Fruit fly (Drosophila melanogaster) whole organism, embryonic: Measurements from ENCODE around the gene Ns4.

ENCODE experiments used
- Aef1 ChIP-seq: fragments of 200-800 bp; sonication (Bioruptor generic); IDR thresholded peaks from 3 replicates; pipeline ENCODE4 v1.3.6; 2022; ENCODE audit warnings: missing biosample characterization, missing genetic modification characterization
- Atf6 ChIP-seq: fragments of 200-800 bp; sonication (Bioruptor generic); IDR thresholded peaks from 2 replicates; pipeline ENCODE4 v1.3.6; 2022; ENCODE audit warnings: missing biosample characterization, missing genetic modification characterization
- B-H2 ChIP-seq: fragments of 200-800 bp; sonication (Bioruptor generic); optimal IDR thresholded peaks from 2 replicates; lab custom pipeline; 2018; ENCODE audit warnings: missing biosample characterization, mild to moderate bottlenecking, missing genetic modification characterization
- CG11723 ChIP-seq: fragments of 200-800 bp; sonication (Bioruptor generic); optimal IDR thresholded peaks from 2 replicates; lab custom pipeline; 2017; ENCODE audit warnings: missing biosample characterization, mild to moderate bottlenecking, missing genetic modification characterization
- CG12104 ChIP-seq: fragments of 200-800 bp; sonication (Bioruptor generic); optimal IDR thresholded peaks from 3 replicates; lab custom pipeline; 2016; ENCODE audit warnings: missing biosample characterization, missing genetic modification characterization
- CG12769 ChIP-seq: fragments of 200-800 bp; sonication (Bioruptor generic); optimal IDR thresholded peaks from 2 replicates; lab custom pipeline; 2019; ENCODE audit warnings: missing biosample characterization, mild to moderate bottlenecking, missing genetic modification characterization, moderate library complexity
- CG13296 ChIP-seq: fragments of 200-800 bp; sonication (Bioruptor generic); optimal IDR thresholded peaks from 3 replicates; lab custom pipeline; 2018; ENCODE audit warnings: missing biosample characterization, mild to moderate bottlenecking, missing genetic modification characterization
- CG13624 ChIP-seq: fragments of 200-800 bp; sonication (Bioruptor generic); optimal IDR thresholded peaks from 2 replicates; lab custom pipeline; 2016; ENCODE audit warnings: missing biosample characterization, missing genetic modification characterization
- CG15269 ChIP-seq: fragments of 200-800 bp; sonication (Bioruptor generic); optimal IDR thresholded peaks from 2 replicates; lab custom pipeline; 2018; ENCODE audit warnings: missing biosample characterization, mild to moderate bottlenecking, missing genetic modification characterization, moderate library complexity
- CG18476 ChIP-seq: fragments of 200-800 bp; sonication (Bioruptor generic); optimal IDR thresholded peaks from 2 replicates; lab custom pipeline; 2016; ENCODE audit warnings: missing biosample characterization, mild to moderate bottlenecking, missing genetic modification characterization
- CG18599 ChIP-seq: fragments of 200-800 bp; sonication (Bioruptor generic); optimal IDR thresholded peaks from 3 replicates; lab custom pipeline; 2017; ENCODE audit warnings: missing biosample characterization, missing genetic modification characterization, mild to moderate bottlenecking, moderate library complexity, missing genetic modification reagents
- CG2116 ChIP-seq: fragments of 200-800 bp; sonication (Bioruptor generic); optimal IDR thresholded peaks from 3 replicates; lab custom pipeline; 2018; ENCODE audit warnings: missing biosample characterization, mild to moderate bottlenecking, missing genetic modification characterization
- CG31365 ChIP-seq: fragments of 200-800 bp; sonication (Bioruptor generic); optimal IDR thresholded peaks from 2 replicates; lab custom pipeline; 2018; ENCODE audit warnings: missing biosample characterization, mild to moderate bottlenecking, missing genetic modification characterization
- CG32767 ChIP-seq: fragments of 200-800 bp; sonication (Bioruptor generic); IDR thresholded peaks from 2 replicates; pipeline ENCODE4 v1.3.6; 2022; ENCODE audit warnings: missing biosample characterization, missing genetic modification characterization
- CG8290 ChIP-seq, 3 experiments: fragments of 200-800 bp; sonication (Bioruptor generic); optimal IDR thresholded peaks; 2 replicates each; lab custom pipeline; 2016 to 2019; ENCODE audit warnings: missing biosample characterization in 3 of 3, missing genetic modification characterization in 3 of 3, mild to moderate bottlenecking in 2 of 3, moderate library complexity in 1 of 3
- CG8924 ChIP-seq: fragments of 200-800 bp; optimal IDR thresholded peaks from 3 replicates; lab custom pipeline; 2019; ENCODE audit warnings: missing biosample characterization, mild to moderate bottlenecking, missing genetic modification characterization, moderate library complexity
- Dref ChIP-seq: fragments of 200-800 bp; sonication (Bioruptor generic); IDR thresholded peaks from 2 replicates; pipeline ENCODE4 v1.3.6; 2022; ENCODE audit warnings: missing biosample characterization, missing genetic modification characterization
- E2f1 ChIP-seq: fragments of 200-800 bp; sonication (Bioruptor generic); IDR thresholded peaks from 2 replicates; pipeline ENCODE4 v1.3.6; 2022; ENCODE audit warnings: missing biosample characterization, missing genetic modification characterization
- Fer1 ChIP-seq: fragments of 200-800 bp; sonication (Bioruptor generic); optimal IDR thresholded peaks from 2 replicates; lab custom pipeline; 2017; ENCODE audit warnings: missing biosample characterization, mild to moderate bottlenecking, missing genetic modification characterization
- Hmr ChIP-seq: fragments of 200-800 bp; sonication (Bioruptor generic); optimal IDR thresholded peaks from 3 replicates; lab custom pipeline; 2017; ENCODE audit warnings: mild to moderate bottlenecking, missing biosample characterization, missing genetic modification reagents, missing genetic modification characterization
- Lhr ChIP-seq: fragments of 200-800 bp; sonication (Bioruptor generic); optimal IDR thresholded peaks from 3 replicates; lab custom pipeline; 2017; ENCODE audit warnings: mild to moderate bottlenecking, missing biosample characterization, missing genetic modification reagents, missing genetic modification characterization
- Mrtf ChIP-seq: fragments of 200-800 bp; sonication (Bioruptor generic); IDR thresholded peaks from 3 replicates; pipeline ENCODE4 v1.3.6; 2022; ENCODE audit warnings: missing biosample characterization, missing genetic modification characterization
- Pdp1 ChIP-seq, 2 experiments: fragments of 200-800 bp; sonication (Bioruptor generic); optimal IDR thresholded peaks; 3 replicates each; lab custom pipeline; 2016; ENCODE audit warnings: missing biosample characterization in 2 of 2, missing genetic modification characterization in 2 of 2, mild to moderate bottlenecking in 1 of 2, moderate library complexity in 1 of 2
- Rx ChIP-seq: fragments of 200-800 bp; sonication (Bioruptor generic); IDR thresholded peaks from 2 replicates; pipeline ENCODE4 v1.3.6; 2022; ENCODE audit warnings: missing biosample characterization, missing genetic modification characterization
- Sry-β ChIP-seq: fragments of 200-800 bp; sonication (Bioruptor generic); optimal IDR thresholded peaks from 2 replicates; lab custom pipeline; 2018; ENCODE audit warnings: missing biosample characterization, mild to moderate bottlenecking, missing genetic modification characterization, moderate library complexity
- al ChIP-seq: fragments of 200-800 bp; sonication (Bioruptor generic); IDR thresholded peaks from 2 replicates; pipeline ENCODE4 v1.3.6; 2022; ENCODE audit warnings: missing biosample characterization, missing genetic modification characterization
- bbx ChIP-seq: fragments of 200-800 bp; sonication (Bioruptor generic); IDR thresholded peaks from 2 replicates; pipeline ENCODE4 v1.3.6; 2022; ENCODE audit warnings: missing biosample characterization, missing genetic modification characterization; ENCODE audit not compliant: partially characterized antibody
- caup ChIP-seq: fragments of 200-800 bp; sonication (Bioruptor generic); optimal IDR thresholded peaks from 3 replicates; lab custom pipeline; 2017; ENCODE audit warnings: missing biosample characterization, mild to moderate bottlenecking, missing genetic modification characterization, moderate library complexity; ENCODE audit not compliant: severe bottlenecking
- chinmo ChIP-seq: fragments of 200-800 bp; sonication (Bioruptor generic); IDR thresholded peaks from 4 replicates; pipeline ENCODE4 v1.3.6; 2022; ENCODE audit warnings: missing biosample characterization, missing genetic modification characterization; ENCODE audit not compliant: partially characterized antibody
- chm ChIP-seq: fragments of 200-800 bp; sonication (Bioruptor generic); IDR thresholded peaks from 2 replicates; pipeline ENCODE4 v1.3.6; 2022; ENCODE audit warnings: missing biosample characterization, missing genetic modification characterization
- en ChIP-seq: fragments of 200-800 bp; sonication (Bioruptor generic); optimal IDR thresholded peaks from 2 replicates; lab custom pipeline; 2016; ENCODE audit warnings: missing biosample characterization, missing genetic modification characterization
- eve ChIP-seq, 2 experiments: fragments of >200 bp; optimal IDR thresholded peaks; 2 replicates each; lab custom pipeline; 2017; ENCODE audit warnings: missing biosample characterization in 2 of 2, missing genetic modification characterization in 2 of 2
- gem ChIP-seq: fragments of 200-800 bp; sonication (Bioruptor generic); optimal IDR thresholded peaks from 2 replicates; lab custom pipeline; 2019; ENCODE audit warnings: missing biosample characterization, mild to moderate bottlenecking, missing genetic modification characterization, moderate library complexity
- her ChIP-seq: fragments of 200-800 bp; sonication (Bioruptor generic); optimal IDR thresholded peaks from 2 replicates; lab custom pipeline; 2016; ENCODE audit warnings: missing biosample characterization, missing genetic modification characterization
- ken ChIP-seq: fragments of 200-800 bp; sonication (Bioruptor generic); IDR thresholded peaks from 3 replicates; pipeline ENCODE4 v1.3.6; 2022; ENCODE audit warnings: missing biosample characterization, missing genetic modification characterization
- lola ChIP-seq, 3 experiments: fragments of >200 bp in 2 of 3; fragments of 200-800 bp in 1 of 3; sonication (Bioruptor generic) in 1 of 3; optimal IDR thresholded peaks; 2 replicates each; lab custom pipeline; 2017 to 2019; ENCODE audit warnings: missing biosample characterization in 3 of 3, missing genetic modification characterization in 3 of 3, mild to moderate bottlenecking in 1 of 3, moderate library complexity in 1 of 3
- mirr ChIP-seq: fragments of 200-800 bp; sonication (Bioruptor generic); optimal IDR thresholded peaks from 3 replicates; lab custom pipeline; 2018; ENCODE audit warnings: missing biosample characterization, mild to moderate bottlenecking, missing genetic modification characterization
- nom ChIP-seq: fragments of 200-800 bp; sonication (Bioruptor generic); optimal IDR thresholded peaks from 2 replicates; lab custom pipeline; 2017; ENCODE audit warnings: missing biosample characterization, missing genetic modification characterization, mild to moderate bottlenecking, moderate library complexity, missing genetic modification reagents
- org-1 ChIP-seq: fragments of 200-800 bp; sonication (Bioruptor generic); optimal IDR thresholded peaks from 2 replicates; lab custom pipeline; 2017; ENCODE audit warnings: missing biosample characterization, missing genetic modification characterization
- rib ChIP-seq: fragments of 200-800 bp; sonication (Bioruptor generic); IDR thresholded peaks from 2 replicates; pipeline ENCODE4 v1.3.6; 2022; ENCODE audit warnings: missing biosample characterization, missing genetic modification characterization
- sob ChIP-seq: fragments of 200-800 bp; sonication (Bioruptor generic); IDR thresholded peaks from 2 replicates; pipeline ENCODE4 v1.3.6; 2022; ENCODE audit warnings: missing biosample characterization, missing genetic modification characterization
- stc ChIP-seq: fragments of 200-800 bp; sonication (Bioruptor generic); IDR thresholded peaks from 2 replicates; pipeline ENCODE4 v1.3.6; 2022; ENCODE audit warnings: missing biosample characterization, missing genetic modification characterization
- tna ChIP-seq: fragments of 200-800 bp; sonication (Bioruptor generic); IDR thresholded peaks from 2 replicates; pipeline ENCODE4 v1.3.6; 2022; ENCODE audit warnings: missing biosample characterization, missing genetic modification characterization; ENCODE audit not compliant: partially characterized antibody
- trem ChIP-seq: fragments of 200-800 bp; optimal IDR thresholded peaks from 3 replicates; lab custom pipeline; 2019; ENCODE audit warnings: missing biosample characterization, mild to moderate bottlenecking, missing genetic modification characterization, moderate library complexity
- unc-4 ChIP-seq: fragments of 200-800 bp; sonication (Bioruptor generic); IDR thresholded peaks from 2 replicates; pipeline ENCODE4 v1.3.6; 2022; ENCODE audit warnings: missing biosample characterization, missing genetic modification characterization; ENCODE audit not compliant: partially characterized antibody
- vvl ChIP-seq: fragments of 200-800 bp; sonication (Bioruptor generic); IDR thresholded peaks from 2 replicates; pipeline ENCODE4 v1.3.6; 2022; ENCODE audit warnings: missing biosample characterization, missing genetic modification characterization

Ns4 gene

dm6 chr2L:20796758-20797514 lies 44.7 kb downstream of the Ns4 start, which contains the start of gene vari (continued):
- TF ChIP-seq CG12769 (tag; lab: Kevin White, UChicago): peak; percentile 40
- TF ChIP-seq sob (GFP tag; lab: Robert Waterston, UW): peak; percentile 11; the same call in 1 of the 2 replicates
- TF ChIP-seq caup (GFP tag; lab: Kevin White, UChicago): peak; percentile 19
- 0 out of 2 replicates have a peak, but pooled peaks have one; percentile 50 for TF ChIP-seq Dref (GFP tag; lab: Robert Waterston, UW)
- TF ChIP-seq al (GFP tag; lab: Robert Waterston, UW): no peak
- peak; percentile 31; the same call in 1 of the 2 replicates for TF ChIP-seq unc-4 (GFP tag; lab: Robert Waterston, UW)
- TF ChIP-seq en: no peak
- peak; percentile 53; the same call in 1 of the 2 replicates for TF ChIP-seq bbx (GFP tag; lab: Robert Waterston, UW)
- TF ChIP-seq stc (GFP tag; lab: Robert Waterston, UW): peak; percentile 13; the same call in 1 of the 2 replicates
- peak; percentile 87; the same call in 3 of the 4 replicates for TF ChIP-seq chinmo (GFP tag; lab: Robert Waterston, UW)
- TF ChIP-seq Fer1 (GFP tag; lab: Kevin White, UChicago): peak; percentile 53
- peak; percentile 1 for TF ChIP-seq mirr (GFP tag; lab: Kevin White, UChicago)
- peak in 1 of 3 experiments; percentile 36 for TF ChIP-seq lola (GFP tag; optimal IDR thresholded peaks at IDR 0.05; lab: Kevin White, UChicago)
- TF ChIP-seq CG18476 (GFP tag; lab: Kevin White, UChicago): peak; percentile 19
- TF ChIP-seq Sry-β (GFP tag; lab: Kevin White, UChicago): peak; percentile 80
- peak; percentile 44; the same call in 2 of the 3 replicates for TF ChIP-seq Aef1 (GFP tag; lab: Robert Waterston, UW)
- peak; percentile 3 for TF ChIP-seq CG12104
- TF ChIP-seq chm: peak; percentile 65; the same call in 1 of the 2 replicates
- TF ChIP-seq nom (GFP tag; lab: Kevin White, UChicago): peak; percentile 47
- TF ChIP-seq her: peak; percentile 42
- no peak for TF ChIP-seq CG11723 (GFP tag; lab: Kevin White, UChicago)
- TF ChIP-seq CG8924: no peak
- no peak for TF ChIP-seq gem (tag; lab: Kevin White, UChicago)
- no peak for TF ChIP-seq Pdp1 (GFP tag; optimal IDR thresholded peaks at IDR 0.05; lab: Kevin White, UChicago)
- peak; percentile 55 for TF ChIP-seq B-H2 (GFP tag; lab: Kevin White, UChicago)
- peak; percentile 7 for TF ChIP-seq CG18599
- 0 out of 2 replicates have a peak, but pooled peaks have one; percentile 26 for TF ChIP-seq tna (GFP tag; lab: Robert Waterston, UW)
- peak; percentile 6 for TF ChIP-seq Hmr (GFP tag; lab: Kevin White, UChicago)
- peak; percentile 73 for TF ChIP-seq Lhr (GFP tag; lab: Kevin White, UChicago)
- TF ChIP-seq Mrtf (GFP tag; lab: Robert Waterston, UW): 0 out of 3 replicates have a peak, but pooled peaks have one; percentile 12
- 0 out of 3 replicates have a peak, but pooled peaks have one; percentile 26 for TF ChIP-seq ken (GFP tag; lab: Robert Waterston, UW)
- peak; percentile 5 for TF ChIP-seq CG31365 (tag; lab: Kevin White, UChicago)
- TF ChIP-seq CG13296 (GFP tag; lab: Kevin White, UChicago): peak; percentile 26
- TF ChIP-seq CG2116 (GFP tag; lab: Kevin White, UChicago): peak; percentile 60
- TF ChIP-seq CG13624 (GFP tag; lab: Kevin White, UChicago): peak; percentile 14
- 0 out of 2 replicates have a peak, but pooled peaks have one; percentile 17 for TF ChIP-seq Atf6 (GFP tag; lab: Robert Waterston, UW)
- TF ChIP-seq CG8290 (GFP tag; optimal IDR thresholded peaks at IDR 0.05; lab: Kevin White, UChicago): no peak
- TF ChIP-seq CG8290 (tag; optimal IDR thresholded peaks at IDR 0.05; lab: Kevin White, UChicago): peak in 1 of 2 experiments; percentile 39
- TF ChIP-seq Rx: no peak
- TF ChIP-seq vvl (GFP tag; lab: Robert Waterston, UW): peak; percentile 33; the same call in 1 of the 2 replicates
- TF ChIP-seq rib: 0 out of 2 replicates have a peak, but pooled peaks have one; percentile 40
- no peak for TF ChIP-seq org-1 (GFP tag; lab: Kevin White, UChicago)
- no peak for TF ChIP-seq E2f1 (GFP tag; lab: Robert Waterston, UW)
- TF ChIP-seq CG15269 (tag; lab: Kevin White, UChicago): peak; percentile 18
- no peak for TF ChIP-seq trem (tag; lab: Kevin White, UChicago)
- peak in 1 of 2 experiments; percentile 59 for TF ChIP-seq eve (GFP tag; optimal IDR thresholded peaks at IDR 0.05; lab: Kevin White, UChicago)
- 0 out of 2 replicates have a peak, but pooled peaks have one; percentile 17 for TF ChIP-seq CG32767 (GFP tag; lab: Robert Waterston, UW)
